Worm (Caenorhabditis elegans): ENCODE data around the gene nhr-218.

- TF ChIP-seq R02D3.7 (tag; optimal IDR thresholded peaks at IDR 0.05) (no peak), madf-5 (GFP tag; IDR thresholded peaks at IDR 0.05) (no peak), unc-62 (GFP tag; optimal IDR thresholded peaks at IDR 0.05 in 1 of 2) (no peak), unc-62 (tag; optimal IDR thresholded peaks at IDR 0.05) (no peak), lsy-2 (tag; optimal IDR thresholded peaks at IDR 0.05) (no peak), fkh-10 (GFP tag; optimal IDR thresholded peaks at IDR 0.05) (no peak), daf-19 (GFP tag; conservative IDR thresholded peaks at IDR 0.05) (no peak), zag-1 (tag; optimal IDR thresholded peaks at IDR 0.05) (no peak), Y75B8A.6 (GFP tag; IDR thresholded peaks at IDR 0.05) (no peak)
Observed at ce11 chrV:16287619-16288018, 29.4 kb downstream of the nhr-218 start, which contains the start of gene F28G4.3.

Data from whole organism, L4 larva.